Fruit fly (Drosophila melanogaster) whole organism, embryonic: Measurements from ENCODE around the gene alpha-Est7.

ENCODE experiments used
- Bteb2 ChIP-seq: fragments of 200-800 bp; sonication (Bioruptor generic); optimal IDR thresholded peaks from 2 replicates; lab custom pipeline; 2016; ENCODE audit warnings: missing biosample characterization, missing genetic modification characterization
- CG10147 ChIP-seq: fragments of 200-800 bp; sonication (Bioruptor generic); optimal IDR thresholded peaks from 2 replicates; lab custom pipeline; 2019; ENCODE audit warnings: missing biosample characterization, mild to moderate bottlenecking, missing genetic modification characterization, moderate library complexity
- CG10209 ChIP-seq: fragments of 200-800 bp; sonication (Bioruptor generic); optimal IDR thresholded peaks from 3 replicates; lab custom pipeline; 2017; ENCODE audit warnings: missing biosample characterization, mild to moderate bottlenecking, missing genetic modification characterization, missing genetic modification reagents
- CG10462 ChIP-seq: fragments of 200-800 bp; sonication (Bioruptor generic); optimal IDR thresholded peaks from 2 replicates; lab custom pipeline; 2016; ENCODE audit warnings: missing biosample characterization, missing genetic modification characterization
- CG10543 ChIP-seq: fragments of 200-800 bp; sonication (Bioruptor generic); optimal IDR thresholded peaks from 3 replicates; lab custom pipeline; 2017; ENCODE audit warnings: missing biosample characterization, mild to moderate bottlenecking, missing genetic modification characterization, moderate library complexity
- CG12659 ChIP-seq: fragments of 200-800 bp; sonication (Bioruptor generic); optimal IDR thresholded peaks from 3 replicates; lab custom pipeline; 2017; ENCODE audit warnings: mild to moderate bottlenecking, missing biosample characterization, missing genetic modification reagents, missing genetic modification characterization
- CG13894 ChIP-seq: fragments of 200-800 bp; sonication (Bioruptor generic); optimal IDR thresholded peaks from 3 replicates; lab custom pipeline; 2018; ENCODE audit warnings: missing biosample characterization, mild to moderate bottlenecking, missing genetic modification characterization, moderate library complexity
- CG14860 ChIP-seq: fragments of 200-800 bp; sonication (Bioruptor generic); IDR thresholded peaks from 3 replicates; pipeline ENCODE4 v1.3.6; 2022; ENCODE audit warnings: missing biosample characterization, missing genetic modification characterization; ENCODE audit not compliant: partially characterized antibody
- CG16813 ChIP-seq: fragments of 200-800 bp; sonication (Bioruptor generic); IDR thresholded peaks from 3 replicates; pipeline ENCODE4 v1.3.6; 2022; ENCODE audit warnings: missing biosample characterization, missing genetic modification characterization; ENCODE audit not compliant: partially characterized antibody
- CG17361 ChIP-seq: fragments of 200-800 bp; sonication (Bioruptor generic); IDR thresholded peaks from 3 replicates; pipeline ENCODE4 v1.3.6; 2022; ENCODE audit warnings: missing biosample characterization, missing genetic modification characterization
- CG17802 ChIP-seq: fragments of 200-800 bp; sonication (Bioruptor generic); optimal IDR thresholded peaks from 2 replicates; lab custom pipeline; 2018; ENCODE audit warnings: missing biosample characterization, mild to moderate bottlenecking, missing genetic modification characterization, moderate library complexity
- CG30020 ChIP-seq: fragments of 200-800 bp; optimal IDR thresholded peaks from 2 replicates; lab custom pipeline; 2019; ENCODE audit warnings: missing biosample characterization, mild to moderate bottlenecking, missing genetic modification characterization, moderate library complexity
- CG31365 ChIP-seq: fragments of 200-800 bp; sonication (Bioruptor generic); optimal IDR thresholded peaks from 2 replicates; lab custom pipeline; 2018; ENCODE audit warnings: missing biosample characterization, mild to moderate bottlenecking, missing genetic modification characterization
- CG34224 ChIP-seq: fragments of 200-800 bp; sonication (Bioruptor generic); IDR thresholded peaks from 3 replicates; pipeline ENCODE4 v1.3.6; 2022; ENCODE audit warnings: missing biosample characterization, missing genetic modification characterization; ENCODE audit not compliant: partially characterized antibody
- CG4282 ChIP-seq: fragments of 200-800 bp; sonication (Bioruptor generic); optimal IDR thresholded peaks from 2 replicates; lab custom pipeline; 2016; ENCODE audit warnings: missing biosample characterization, missing genetic modification characterization
- CG5180 ChIP-seq: fragments of 200-800 bp; sonication (Bioruptor generic); optimal IDR thresholded peaks from 3 replicates; lab custom pipeline; 2017; ENCODE audit warnings: missing biosample characterization, missing genetic modification characterization, mild to moderate bottlenecking, moderate library complexity, missing genetic modification reagents
- CG7786 ChIP-seq: fragments of 200-800 bp; sonication (Bioruptor generic); optimal IDR thresholded peaks from 2 replicates; lab custom pipeline; 2016; ENCODE audit warnings: missing biosample characterization, missing genetic modification characterization
- CG7839 ChIP-seq: fragments of 200-800 bp; sonication (Bioruptor generic); optimal IDR thresholded peaks from 3 replicates; lab custom pipeline; 2018; ENCODE audit warnings: missing biosample characterization, mild to moderate bottlenecking, missing genetic modification characterization, moderate library complexity
- CG9876 ChIP-seq: fragments of 200-800 bp; sonication (Bioruptor generic); optimal IDR thresholded peaks from 2 replicates; lab custom pipeline; 2016; ENCODE audit warnings: missing biosample characterization, missing genetic modification characterization
- Camta ChIP-seq: fragments of 200-800 bp; sonication (Bioruptor generic); optimal IDR thresholded peaks from 2 replicates; lab custom pipeline; 2016; ENCODE audit warnings: missing biosample characterization, missing genetic modification characterization
- D19B ChIP-seq: fragments of 200-800 bp; sonication (Bioruptor generic); optimal IDR thresholded peaks from 2 replicates; lab custom pipeline; 2017; ENCODE audit warnings: missing biosample characterization, mild to moderate bottlenecking, missing genetic modification characterization
- Dad ChIP-seq: fragments of 200-800 bp; sonication (Bioruptor generic); optimal IDR thresholded peaks from 3 replicates; lab custom pipeline; 2016; ENCODE audit warnings: missing biosample characterization, missing genetic modification characterization
- Dek ChIP-seq: fragments of 200-800 bp; sonication (Bioruptor generic); optimal IDR thresholded peaks from 3 replicates; lab custom pipeline; 2019; ENCODE audit warnings: missing biosample characterization, mild to moderate bottlenecking, missing genetic modification characterization, moderate library complexity
- Dll ChIP-seq: fragments of 200-800 bp; sonication (Bioruptor generic); IDR thresholded peaks from 4 replicates; pipeline ENCODE4 v1.3.6; 2022; ENCODE audit warnings: missing biosample characterization, missing genetic modification characterization; ENCODE audit not compliant: partially characterized antibody
- Dref ChIP-seq: fragments of 200-800 bp; sonication (Bioruptor generic); IDR thresholded peaks from 2 replicates; pipeline ENCODE4 v1.3.6; 2022; ENCODE audit warnings: missing biosample characterization, missing genetic modification characterization
- Fer1 ChIP-seq: fragments of 200-800 bp; sonication (Bioruptor generic); optimal IDR thresholded peaks from 2 replicates; lab custom pipeline; 2017; ENCODE audit warnings: missing biosample characterization, mild to moderate bottlenecking, missing genetic modification characterization
- Fer3 ChIP-seq: fragments of 200-800 bp; sonication (Bioruptor generic); optimal IDR thresholded peaks from 2 replicates; lab custom pipeline; 2018; ENCODE audit warnings: missing biosample characterization, mild to moderate bottlenecking, missing genetic modification characterization, moderate library complexity
- HLH54F ChIP-seq: fragments of 200-800 bp; sonication (Bioruptor generic); optimal IDR thresholded peaks from 3 replicates; lab custom pipeline; 2016; ENCODE audit warnings: missing biosample characterization, missing genetic modification characterization
- Hsf ChIP-seq: fragments of 200-800 bp; sonication (Bioruptor generic); optimal IDR thresholded peaks from 3 replicates; lab custom pipeline; 2016; ENCODE audit warnings: missing biosample characterization, missing genetic modification characterization
- MTF-1 ChIP-seq: fragments of 200-800 bp; sonication (Bioruptor generic); optimal IDR thresholded peaks from 2 replicates; lab custom pipeline; 2018; ENCODE audit warnings: missing biosample characterization, mild to moderate bottlenecking, missing genetic modification characterization, borderline replicate concordance
- Mes4 ChIP-seq: fragments of 200-800 bp; sonication (Bioruptor generic); optimal IDR thresholded peaks from 2 replicates; lab custom pipeline; 2016; ENCODE audit warnings: missing biosample characterization, missing genetic modification characterization
- Oaz ChIP-seq: fragments of 200-800 bp; sonication (Bioruptor generic); IDR thresholded peaks from 2 replicates; pipeline ENCODE4 v1.3.6; 2022; ENCODE audit warnings: missing biosample characterization, missing genetic modification characterization
- Sin3A ChIP-seq: fragments of >200 bp; optimal IDR thresholded peaks from 2 replicates; lab custom pipeline; 2018
- TFAM ChIP-seq: fragments of 200-800 bp; sonication (Bioruptor generic); optimal IDR thresholded peaks from 2 replicates; lab custom pipeline; 2017; ENCODE audit warnings: missing biosample characterization, missing genetic modification characterization, inconsistent platforms
- ase ChIP-seq: fragments of 200-800 bp; sonication (Bioruptor generic); IDR thresholded peaks from 3 replicates; pipeline ENCODE4 v1.3.6; 2022; ENCODE audit warnings: missing biosample characterization, missing genetic modification characterization
- br ChIP-seq: fragments of >200 bp; optimal IDR thresholded peaks from 2 replicates; lab custom pipeline; 2017
- gfzf ChIP-seq: fragments of 200-800 bp; sonication (Bioruptor generic); optimal IDR thresholded peaks from 2 replicates; lab custom pipeline; 2016; ENCODE audit warnings: missing biosample characterization, mild to moderate bottlenecking, missing genetic modification characterization, moderate library complexity
- gsb-n ChIP-seq: fragments of 200-800 bp; sonication (Bioruptor generic); optimal IDR thresholded peaks from 3 replicates; lab custom pipeline; 2018; ENCODE audit warnings: missing biosample characterization, mild to moderate bottlenecking, missing genetic modification characterization
- ham ChIP-seq: fragments of 200-800 bp; sonication (Bioruptor generic); IDR thresholded peaks from 2 replicates; pipeline ENCODE4 v1.3.6; 2022; ENCODE audit warnings: missing biosample characterization, missing genetic modification characterization
- lbe ChIP-seq: fragments of 200-800 bp; sonication (Bioruptor generic); optimal IDR thresholded peaks from 2 replicates; lab custom pipeline; 2016; ENCODE audit warnings: missing biosample characterization, mild to moderate bottlenecking, missing genetic modification characterization
- lmd ChIP-seq: fragments of 200-800 bp; sonication (Bioruptor generic); IDR thresholded peaks from 2 replicates; pipeline ENCODE4 v1.3.6; 2022; ENCODE audit warnings: missing biosample characterization, missing genetic modification characterization
- org-1 ChIP-seq: fragments of 200-800 bp; sonication (Bioruptor generic); optimal IDR thresholded peaks from 2 replicates; lab custom pipeline; 2017; ENCODE audit warnings: missing biosample characterization, missing genetic modification characterization
- otp ChIP-seq: fragments of 200-800 bp; sonication (Bioruptor generic); IDR thresholded peaks from 3 replicates; pipeline ENCODE4, ENCODE4 v1.3.6; 2022; ENCODE audit warnings: missing biosample characterization, missing genetic modification characterization
- pfk ChIP-seq: fragments of 200-800 bp; sonication (Bioruptor generic); optimal IDR thresholded peaks from 2 replicates; lab custom pipeline; 2018; ENCODE audit warnings: missing biosample characterization, mild to moderate bottlenecking, missing genetic modification characterization, moderate library complexity
- salm ChIP-seq: fragments of 200-800 bp; sonication (Bioruptor generic); optimal IDR thresholded peaks from 2 replicates; lab custom pipeline; 2018; ENCODE audit warnings: missing biosample characterization, mild to moderate bottlenecking, missing genetic modification characterization
- slou ChIP-seq: fragments of 200-800 bp; sonication (Bioruptor generic); optimal IDR thresholded peaks from 3 replicates; lab custom pipeline; 2016; ENCODE audit warnings: missing biosample characterization, missing genetic modification characterization
- sug ChIP-seq: fragments of 200-800 bp; optimal IDR thresholded peaks from 2 replicates; lab custom pipeline; 2019; ENCODE audit warnings: missing biosample characterization, mild to moderate bottlenecking, missing genetic modification characterization, moderate library complexity
- toy ChIP-seq: fragments of 200-800 bp; sonication (Bioruptor generic); IDR thresholded peaks from 2 replicates; pipeline ENCODE4 v1.3.6; 2022; ENCODE audit warnings: missing biosample characterization, missing genetic modification characterization
- unpg ChIP-seq: fragments of 200-800 bp; sonication (Bioruptor generic); optimal IDR thresholded peaks from 3 replicates; lab custom pipeline; 2018; ENCODE audit warnings: missing biosample characterization, mild to moderate bottlenecking, missing genetic modification characterization, moderate library complexity
- zfh1 ChIP-seq: fragments of 200-800 bp; sonication (Bioruptor generic); IDR thresholded peaks from 3 replicates; pipeline ENCODE4 v1.3.6; 2022; ENCODE audit warnings: missing biosample characterization, missing genetic modification characterization

alpha-Est7 gene

DNA sequence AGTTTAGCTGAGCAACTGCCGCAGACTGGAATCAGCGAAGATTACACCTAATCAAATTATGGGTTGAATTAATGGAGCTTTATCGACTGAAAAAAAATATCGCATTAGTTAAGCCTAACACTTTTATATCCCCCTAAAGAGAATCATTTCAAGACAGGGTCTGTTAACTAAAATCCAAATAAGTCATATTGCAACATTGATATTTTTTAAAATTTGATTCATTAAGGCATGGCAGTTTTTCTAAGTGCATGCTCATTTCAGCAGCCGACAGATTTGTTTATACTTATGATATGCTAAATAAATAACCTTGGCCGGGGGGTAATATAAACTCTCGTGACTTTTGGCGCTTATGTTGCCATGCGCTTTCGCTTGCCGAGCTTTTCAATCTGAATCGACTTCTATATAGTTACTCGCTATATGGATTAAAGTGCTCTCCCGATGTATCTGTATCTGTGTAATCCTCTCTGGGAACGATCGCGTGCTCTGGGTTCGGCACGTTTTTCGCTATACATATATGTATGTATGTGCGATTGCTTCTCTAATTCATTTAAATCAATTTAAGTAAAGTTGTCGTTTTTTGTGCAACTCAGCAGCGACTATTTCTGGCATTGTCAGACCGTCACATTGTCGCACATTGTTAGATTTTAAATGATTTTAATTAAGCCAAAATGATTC lies 17.1 kb downstream of the alpha-Est7 start (continued):
- TF ChIP-seq CG16813 (GFP tag; lab: Robert Waterston, UW): no peak
- TF ChIP-seq TFAM (GFP tag; lab: Kevin White, UChicago): no peak
- peak; percentile 91 for TF ChIP-seq lmd
- TF ChIP-seq Dek (tag; lab: Kevin White, UChicago): peak; percentile 83
- TF ChIP-seq gfzf (GFP tag; lab: Kevin White, UChicago): no peak
- peak; percentile 82 for TF ChIP-seq CG13894 (tag; lab: Kevin White, UChicago)
- peak; percentile 69 for TF ChIP-seq Oaz (GFP tag; lab: Robert Waterston, UW)
- TF ChIP-seq CG10147: peak; percentile 92
- TF ChIP-seq slou: peak; percentile 44
- TF ChIP-seq otp: no peak; the same call in 2 of the 3 replicates
- TF ChIP-seq unpg (GFP tag; lab: Kevin White, UChicago): peak; percentile 84
- peak; percentile 73 for TF ChIP-seq org-1 (GFP tag; lab: Kevin White, UChicago)
- TF ChIP-seq CG10462: peak; percentile 41
- TF ChIP-seq ase: no peak; the same call in 1 of the 3 replicates
- peak; percentile 89 for TF ChIP-seq CG7839
- peak; percentile 64 for TF ChIP-seq CG9876
- TF ChIP-seq CG14860 (GFP tag; lab: Robert Waterston, UW): no peak
- peak; percentile 91 for TF ChIP-seq Fer3 (tag; lab: Kevin White, UChicago)
- peak; percentile 90 for TF ChIP-seq CG7786 (GFP tag; lab: Kevin White, UChicago)
- no peak for TF ChIP-seq br
- peak; percentile 4 for TF ChIP-seq CG17802 (tag; lab: Kevin White, UChicago)
- peak; percentile 30 for TF ChIP-seq CG4282
- peak; percentile 95 for TF ChIP-seq sug
- TF ChIP-seq CG12659 (GFP tag; lab: Kevin White, UChicago): peak; percentile 86
- TF ChIP-seq CG30020 (tag; lab: Kevin White, UChicago): no peak
- peak; percentile 88 for TF ChIP-seq Fer1 (GFP tag; lab: Kevin White, UChicago)
- TF ChIP-seq salm: no peak
- TF ChIP-seq Mes4: peak; percentile 32
- peak; percentile 94 for TF ChIP-seq Bteb2 (GFP tag; lab: Kevin White, UChicago)
- peak; percentile 78 for TF ChIP-seq Dad (GFP tag; lab: Kevin White, UChicago)
- peak; percentile 78 for TF ChIP-seq D19B (GFP tag; lab: Kevin White, UChicago)
- peak; percentile 59; the same call in 2 of the 3 replicates for TF ChIP-seq zfh1 (GFP tag; lab: Robert Waterston, UW)
- no peak for TF ChIP-seq pfk
- peak; percentile 30; the same call in 1 of the 2 replicates for TF ChIP-seq Dref (GFP tag; lab: Robert Waterston, UW)
- no peak for TF ChIP-seq CG5180 (GFP tag; lab: Kevin White, UChicago)
- no peak for TF ChIP-seq gsb-n (tag; lab: Kevin White, UChicago)
- TF ChIP-seq CG31365: peak; percentile 40
- TF ChIP-seq CG10209 (GFP tag; lab: Kevin White, UChicago): peak; percentile 81
- no peak for TF ChIP-seq CG34224 (GFP tag; lab: Robert Waterston, UW)
- peak; percentile 12 for TF ChIP-seq MTF-1 (GFP tag; lab: Kevin White, UChicago)
- peak; percentile 67 for TF ChIP-seq Camta (GFP tag; lab: Kevin White, UChicago)
- peak; percentile 67 for TF ChIP-seq CG17361 (GFP tag; lab: Robert Waterston, UW)
- TF ChIP-seq Sin3A: no peak
- TF ChIP-seq ham (GFP tag; lab: Robert Waterston, UW): peak; percentile 36; the same call in 1 of the 2 replicates
- TF ChIP-seq Dll (GFP tag; lab: Robert Waterston, UW): no peak
- TF ChIP-seq CG10543 (GFP tag; lab: Kevin White, UChicago): peak; percentile 71
- no peak for TF ChIP-seq lbe (GFP tag; lab: Kevin White, UChicago)
- TF ChIP-seq Hsf (GFP tag; lab: Kevin White, UChicago): peak; percentile 86
- TF ChIP-seq HLH54F (GFP tag; lab: Kevin White, UChicago): peak; percentile 91
- TF ChIP-seq toy (GFP tag; lab: Robert Waterston, UW): peak; percentile 77; the same call in 1 of the 2 replicates
